Worm (Caenorhabditis elegans) whole organism, L4 larva: ENCODE measurements around the gene col-116.
A peak's percentile ranks its signal among the peaks of the same experiment; 100 is the strongest.

Experiments used
- Y105C5A.15 ChIP-seq: fragments of 200-800 bp; sonication (Bioruptor generic); IDR thresholded peaks from 2 replicates; pipeline ENCODE4 v1.3.6; 2022; ENCODE audit warnings: missing genetic modification characterization, missing compliant biosample characterization
- aha-1 ChIP-seq: fragments of 150-350 bp; peaks from one replicate; lab custom pipeline; 2014; ENCODE audit warnings: missing biosample characterization, missing genetic modification characterization
- ceh-28 ChIP-seq: fragments of 150-350 bp; optimal IDR thresholded peaks from 2 replicates; lab custom pipeline; 2014; ENCODE audit warnings: missing biosample characterization, missing genetic modification reagents, missing genetic modification characterization
- ceh-32 ChIP-seq: sonication (generic microtip); optimal IDR thresholded peaks from 2 replicates; lab custom pipeline; 2016; ENCODE audit warnings: mild to moderate bottlenecking, missing genetic modification characterization, missing compliant biosample characterization; ENCODE audit not compliant: poor library complexity
- ces-1 ChIP-seq: fragments of 150-350 bp; sonication (generic microtip); optimal IDR thresholded peaks from 4 replicates; lab custom pipeline; 2014; ENCODE audit warnings: missing biosample characterization, missing genetic modification reagents, missing genetic modification characterization
- daf-16 ChIP-seq, 3 experiments: sonication (generic microtip); optimal IDR thresholded peaks; 2 replicates each; lab custom pipeline; 2016 to 2017; ENCODE audit warnings: missing genetic modification characterization in 3 of 3, missing genetic modification reagents in 3 of 3, mild to moderate bottlenecking in 2 of 3, missing compliant biosample characterization in 2 of 3, missing biosample characterization in 1 of 3, moderate library complexity in 1 of 3
- daf-8 ChIP-seq: fragments of 200-800 bp; sonication (Bioruptor generic); IDR thresholded peaks from 2 replicates; pipeline ENCODE4 v1.3.6; 2022; ENCODE audit warnings: missing genetic modification characterization, missing compliant biosample characterization
- dmd-6 ChIP-seq: fragments of 200-800 bp; sonication (Bioruptor generic); IDR thresholded peaks from 2 replicates; pipeline ENCODE4 v1.3.6; 2022; ENCODE audit warnings: missing genetic modification reagents, missing genetic modification characterization, missing compliant biosample characterization
- duxl-1 ChIP-seq: sonication (generic microtip); optimal IDR thresholded peaks from 2 replicates; lab custom pipeline; 2016; ENCODE audit warnings: mild to moderate bottlenecking, missing genetic modification characterization, moderate library complexity, missing compliant biosample characterization; ENCODE audit not compliant: poor library complexity
- dve-1 ChIP-seq: sonication (generic microtip); optimal IDR thresholded peaks from 2 replicates; lab custom pipeline; 2017; ENCODE audit warnings: antibody characterized with exemption, mild to moderate bottlenecking, missing genetic modification characterization, missing compliant biosample characterization; ENCODE audit not compliant: insufficient read depth
- egl-27 ChIP-seq: sonication (generic microtip); optimal IDR thresholded peaks from 3 replicates; lab custom pipeline; 2017; ENCODE audit warnings: missing biosample characterization, missing genetic modification reagents, missing genetic modification characterization
- egl-43 ChIP-seq: fragments of 200-800 bp; sonication (Bioruptor generic); IDR thresholded peaks from 2 replicates; pipeline ENCODE4 v1.3.6; 2022; ENCODE audit warnings: missing genetic modification reagents, missing genetic modification characterization, missing compliant biosample characterization
- hlh-11 ChIP-seq: fragments of 200-800 bp; sonication (Bioruptor generic); optimal IDR thresholded peaks from 2 replicates; lab custom pipeline; 2018; ENCODE audit warnings: mild to moderate bottlenecking, missing genetic modification characterization, missing compliant biosample characterization
- hlh-30 ChIP-seq: sonication (generic microtip); optimal IDR thresholded peaks from 2 replicates; lab custom pipeline; 2017; ENCODE audit warnings: antibody characterized with exemption, mild to moderate bottlenecking, missing genetic modification characterization, missing compliant biosample characterization; ENCODE audit not compliant: insufficient read depth
- hmg-1.1 ChIP-seq: fragments of 200-800 bp; sonication (Bioruptor generic); IDR thresholded peaks from 2 replicates; pipeline ENCODE4 v1.3.6; 2022; ENCODE audit warnings: missing genetic modification reagents, missing genetic modification characterization, missing compliant biosample characterization
- lim-7 ChIP-seq: fragments of 200-800 bp; sonication (Bioruptor generic); IDR thresholded peaks from 2 replicates; pipeline ENCODE4 v1.3.6; 2022; ENCODE audit warnings: missing genetic modification characterization, missing compliant biosample characterization
- lin-15B ChIP-seq: fragments of 150-350 bp; sonication (generic microtip); optimal IDR thresholded peaks from 3 replicates; lab custom pipeline; 2014; ENCODE audit warnings: missing biosample characterization, missing genetic modification characterization
- lir-3 ChIP-seq: sonication (generic microtip); optimal IDR thresholded peaks from 2 replicates; lab custom pipeline; 2016; ENCODE audit warnings: mild to moderate bottlenecking, missing genetic modification characterization, missing compliant biosample characterization
- lsy-2 ChIP-seq, 2 experiments: fragments of 150-350 bp in 1 of 2; sonication (generic microtip) in 1 of 2; optimal IDR thresholded peaks; 2 replicates each; lab custom pipeline; 2014 to 2017; ENCODE audit warnings: missing biosample characterization in 2 of 2, missing genetic modification characterization in 2 of 2
- mdl-1 ChIP-seq, 2 experiments: fragments of 150-350 bp in 1 of 2; sonication (generic microtip) in 1 of 2; optimal IDR thresholded peaks; 2 replicates each; lab custom pipeline; 2014 to 2017; ENCODE audit warnings: missing biosample characterization in 2 of 2, missing genetic modification characterization in 2 of 2
- mxl-3 ChIP-seq: fragments of 200-800 bp; sonication (Bioruptor generic); optimal IDR thresholded peaks from 2 replicates; lab custom pipeline; 2018; ENCODE audit warnings: mild to moderate bottlenecking, missing genetic modification characterization, missing compliant biosample characterization
- nhr-10 ChIP-seq: fragments of 150-350 bp; optimal IDR thresholded peaks from 2 replicates; lab custom pipeline; 2014; ENCODE audit warnings: missing biosample characterization, missing genetic modification characterization
- nhr-28 ChIP-seq: fragments of 150-350 bp; optimal IDR thresholded peaks from 2 replicates; lab custom pipeline; 2014; ENCODE audit warnings: missing biosample characterization, missing genetic modification characterization
- nhr-41 ChIP-seq: fragments of 200-800 bp; sonication (Bioruptor generic); IDR thresholded peaks from 2 replicates; pipeline ENCODE4 v1.3.6; 2022; ENCODE audit warnings: missing genetic modification reagents, missing genetic modification characterization, missing compliant biosample characterization
- nhr-77 ChIP-seq: fragments of 150-350 bp; optimal IDR thresholded peaks from 2 replicates; lab custom pipeline; 2014; ENCODE audit warnings: missing biosample characterization, missing genetic modification characterization
- pha-4 ChIP-seq, 2 experiments: fragments of 150-350 bp in 1 of 2; fragments of 200-800 bp in 1 of 2; sonication (Bioruptor generic) in 1 of 2; IDR thresholded peaks in 1 of 2; optimal IDR thresholded peaks in 1 of 2; 2 replicates each; pipeline versions ENCODE4 v1.3.6 to Lab custom; 2014 to 2022; ENCODE audit warnings: missing genetic modification characterization in 2 of 2, missing genetic modification reagents in 2 of 2, missing biosample characterization in 1 of 2, missing compliant biosample characterization in 1 of 2
- pqm-1 ChIP-seq: sonication (generic microtip); optimal IDR thresholded peaks from 2 replicates; lab custom pipeline; 2017; ENCODE audit warnings: missing biosample characterization, missing genetic modification characterization
- sdz-12 ChIP-seq: fragments of 200-800 bp; sonication (Bioruptor generic); optimal IDR thresholded peaks from 2 replicates; lab custom pipeline; 2018; ENCODE audit warnings: mild to moderate bottlenecking, missing genetic modification characterization, missing compliant biosample characterization
- spr-1 ChIP-seq: sonication (generic microtip); optimal IDR thresholded peaks from 2 replicates; lab custom pipeline; 2016; ENCODE audit warnings: mild to moderate bottlenecking, missing genetic modification characterization, missing compliant biosample characterization
- tra-1 ChIP-seq: fragments of 200-800 bp; sonication (Bioruptor generic); IDR thresholded peaks from 2 replicates; pipeline ENCODE4 v1.3.6; 2022; ENCODE audit warnings: missing genetic modification reagents, missing genetic modification characterization, missing compliant biosample characterization
- unc-39 ChIP-seq: sonication (generic microtip); optimal IDR thresholded peaks from 2 replicates; lab custom pipeline; 2017; ENCODE audit warnings: missing biosample characterization, missing genetic modification characterization
- vab-7 ChIP-seq: fragments of 200-800 bp; sonication (Bioruptor generic); IDR thresholded peaks from 2 replicates; pipeline ENCODE4 v1.3.6; 2022; ENCODE audit warnings: missing genetic modification reagents, missing genetic modification characterization, missing compliant biosample characterization
- zfp-3 ChIP-seq: fragments of 200-800 bp; sonication (Bioruptor generic); conservative IDR thresholded peaks from 2 replicates; pipeline ENCODE4 v1.3.6; 2022; ENCODE audit warnings: missing genetic modification reagents, missing genetic modification characterization, missing compliant biosample characterization
- zip-11 ChIP-seq: fragments of 200-800 bp; sonication (Bioruptor generic); IDR thresholded peaks from 2 replicates; pipeline ENCODE4 v1.3.6; 2022; ENCODE audit warnings: missing genetic modification characterization, missing compliant biosample characterization
- zip-2 ChIP-seq: fragments of 150-350 bp; optimal IDR thresholded peaks from 2 replicates; lab custom pipeline; 2014; ENCODE audit warnings: missing biosample characterization, missing genetic modification characterization

col-116 gene

DNA sequence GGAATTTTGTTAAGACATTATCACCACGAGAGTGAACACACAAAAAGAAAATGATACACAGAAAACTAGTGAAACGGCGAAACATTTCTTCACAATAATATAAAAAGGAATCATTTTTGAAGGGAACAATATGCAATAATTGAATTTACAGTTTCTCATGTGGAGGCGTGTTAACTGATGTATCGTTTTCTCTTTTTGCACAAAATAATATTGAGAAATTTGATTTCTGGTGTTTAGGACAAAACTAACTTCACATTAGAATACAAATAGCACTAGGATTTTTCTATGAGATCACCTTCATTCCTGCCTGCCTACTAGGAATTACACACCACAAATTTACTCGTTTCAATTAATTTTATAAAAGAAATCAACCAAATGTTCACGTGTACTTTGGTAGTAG lies 2.8 kb downstream of the col-116 start, which contains the start of gene D2096.13:
Gene D2096.13 (minus strand): TSS at position 101 of the 400 bp plus-strand sequence.
- TF ChIP-seq aha-1 (peak; percentile 35), spr-1 (no peak)

ce11 chrIV:8359716-8360407 lies 4.2 kb downstream of the col-116 start, which contains the start of gene D2096.5:
D2096.5 (minus strand) TSS chrIV:8359766.
- TF ChIP-seq lsy-2 (tag; optimal IDR thresholded peaks at IDR 0.05; lab: Kevin White, UChicago) = no peak
- TF ChIP-seq zfp-3 = no peak
- TF ChIP-seq daf-16 (GFP tag; optimal IDR thresholded peaks at IDR 0.05; lab: Kevin White, UChicago) = no peak
- TF ChIP-seq daf-16 (tag; optimal IDR thresholded peaks at IDR 0.05; lab: Kevin White, UChicago) = peak; percentile 44
- TF ChIP-seq sdz-12 (GFP tag; lab: Kevin White, UChicago) = no peak
- no peak for TF ChIP-seq zip-2 (tag; lab: Kevin White, UChicago)
- no peak for TF ChIP-seq zip-11 (GFP tag; lab: Robert Waterston, UW)
- TF ChIP-seq pha-4 (GFP tag; IDR thresholded peaks at IDR 0.05; lab: Robert Waterston, UW) = no peak
- TF ChIP-seq pha-4 (tag; optimal IDR thresholded peaks at IDR 0.05; lab: Kevin White, UChicago) = peak; percentile 29
- TF ChIP-seq lin-15B (tag; lab: Kevin White, UChicago) = no peak
- no peak for TF ChIP-seq duxl-1 (tag; lab: Kevin White, UChicago)
- TF ChIP-seq nhr-28 (tag; lab: Kevin White, UChicago) = peak; percentile 29
- no peak for TF ChIP-seq Y105C5A.15 (GFP tag; lab: Robert Waterston, UW)
- no peak for TF ChIP-seq mxl-3 (GFP tag; lab: Kevin White, UChicago)
- TF ChIP-seq egl-27 = no peak

DNA sequence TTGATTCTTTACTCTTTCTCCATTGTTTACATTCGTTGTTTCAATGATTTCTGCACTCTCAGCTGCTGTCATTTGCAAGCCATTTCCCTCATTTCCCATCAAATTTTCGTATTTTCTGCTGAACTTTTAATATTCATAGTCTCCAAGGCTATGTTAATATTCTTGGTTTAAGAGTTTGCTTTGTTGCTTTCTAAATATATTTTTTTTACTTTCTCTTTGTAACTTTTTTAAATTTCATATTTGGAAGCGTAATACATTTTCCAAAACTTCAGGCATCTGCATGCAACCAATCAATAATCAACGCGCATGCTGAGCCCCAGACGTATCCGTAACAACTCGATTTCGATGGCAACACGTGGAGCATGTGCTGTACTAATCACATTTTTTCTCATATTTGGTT lies 5.1 kb downstream of the col-116 start, which contains the start of gene sqv-1:
Gene sqv-1 (plus strand): TSS at position 301 of the 400 bp plus-strand sequence.
- no peak for TF ChIP-seq nhr-41 (GFP tag; lab: Robert Waterston, UW)
- no peak for TF ChIP-seq daf-16 (GFP tag; optimal IDR thresholded peaks at IDR 0.05; lab: Kevin White, UChicago)
- peak; percentile 33 for TF ChIP-seq daf-16 (tag; optimal IDR thresholded peaks at IDR 0.05; lab: Kevin White, UChicago)

DNA sequence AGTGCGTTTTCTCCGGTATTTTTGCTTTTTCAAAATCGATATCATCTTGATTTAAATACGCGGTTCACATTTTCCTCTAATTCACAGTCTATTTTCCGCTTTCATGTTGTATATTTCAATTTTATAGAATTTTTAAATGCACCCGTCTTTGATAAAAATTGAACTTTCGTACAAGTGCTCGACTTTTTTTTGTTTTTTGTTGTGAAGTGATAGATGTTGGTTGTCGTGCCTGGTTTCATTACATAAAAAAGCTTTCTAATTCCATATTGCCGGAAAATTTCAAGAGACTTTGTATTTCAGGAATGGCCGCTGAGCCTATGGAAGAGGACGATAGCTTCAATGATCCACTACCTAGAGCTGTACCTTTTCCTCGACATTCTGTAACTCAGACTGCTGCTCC lies 7.5 kb downstream of the col-116 start, which contains the start of gene D2096.12:
Gene D2096.12 (plus strand): TSS at position 301 of the 400 bp plus-strand sequence.
- TF ChIP-seq egl-43 (GFP tag; lab: Robert Waterston, UW) = no peak
- TF ChIP-seq nhr-41 (GFP tag; lab: Robert Waterston, UW) = no peak
- TF ChIP-seq daf-8 (GFP tag; lab: Robert Waterston, UW) = no peak
- TF ChIP-seq mdl-1 (tag; optimal IDR thresholded peaks at IDR 0.05; lab: Kevin White, UChicago) = no peak
- no peak for TF ChIP-seq zfp-3
- no peak for TF ChIP-seq pqm-1
- TF ChIP-seq unc-39 (tag; lab: Kevin White, UChicago) = no peak
- TF ChIP-seq ces-1 (GFP tag; lab: Kevin White, UChicago) = no peak
- TF ChIP-seq nhr-77 = no peak
- TF ChIP-seq vab-7 = no peak
- no peak for TF ChIP-seq lim-7 (GFP tag; lab: Robert Waterston, UW)
- no peak for TF ChIP-seq nhr-10 (tag; lab: Kevin White, UChicago)
- TF ChIP-seq hmg-1.1 (GFP tag; lab: Robert Waterston, UW) = no peak
- no peak for TF ChIP-seq ceh-32 (tag; lab: Kevin White, UChicago)
- TF ChIP-seq ceh-28 (tag; lab: Kevin White, UChicago) = no peak

DNA sequence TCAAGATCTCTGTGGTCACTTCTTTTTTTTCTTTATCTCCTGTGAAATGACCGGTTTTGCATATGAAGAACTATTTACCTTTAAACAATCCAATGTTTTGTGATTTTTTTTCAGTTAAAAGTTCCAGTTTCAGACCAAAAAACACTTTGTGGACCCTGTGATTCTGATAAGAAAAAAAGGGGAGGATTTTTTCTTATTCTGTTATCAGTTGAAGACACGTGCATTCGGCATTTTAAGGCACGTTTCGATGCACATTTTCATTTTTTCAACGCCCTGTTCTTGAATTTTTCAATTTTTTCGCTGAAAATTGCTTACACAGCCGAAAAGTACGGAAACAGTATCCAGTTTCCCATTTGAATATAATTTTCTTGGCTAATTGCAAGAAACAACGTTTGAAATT lies 10.6 kb downstream of the col-116 start, which contains the start of gene aagr-1:
Gene aagr-1 (plus strand): TSS at position 227 of the 400 bp plus-strand sequence.
- peak; percentile 47 for TF ChIP-seq nhr-28 (tag; lab: Kevin White, UChicago)
- no peak for TF ChIP-seq lir-3 (tag; lab: Kevin White, UChicago)
- TF ChIP-seq hlh-11 (tag; lab: Kevin White, UChicago) = peak; percentile 39
- peak; percentile 13 for TF ChIP-seq mxl-3 (GFP tag; lab: Kevin White, UChicago)
- TF ChIP-seq pqm-1 = peak; percentile 34
- TF ChIP-seq daf-16 (GFP tag; optimal IDR thresholded peaks at IDR 0.05; lab: Kevin White, UChicago) = no peak
- TF ChIP-seq daf-16 (tag; optimal IDR thresholded peaks at IDR 0.05; lab: Kevin White, UChicago) = peak; percentile 46
- TF ChIP-seq tra-1 = no peak
- TF ChIP-seq mdl-1 (tag; optimal IDR thresholded peaks at IDR 0.05; lab: Kevin White, UChicago) = peak in 1 of 2 experiments; percentile 53
- peak; percentile 41 for TF ChIP-seq hlh-30 (tag; lab: Kevin White, UChicago)
- TF ChIP-seq dve-1 = peak; percentile 42
- TF ChIP-seq dmd-6 (GFP tag; lab: Robert Waterston, UW) = peak; percentile 79
